Worm (Caenorhabditis elegans) whole organism, midembryonic: ENCODE data around the gene srt-16.

Source experiments
- T22C8.4 ChIP-seq: fragments of 200-800 bp; sonication (Bioruptor generic); IDR thresholded peaks from 2 replicates; pipeline ENCODE4 v1.3.6; 2022; ENCODE audit warnings: missing genetic modification characterization, missing compliant biosample characterization
- cog-1 ChIP-seq: sonication (generic microtip); optimal IDR thresholded peaks from 2 replicates; lab custom pipeline; 2016; ENCODE audit warnings: missing genetic modification characterization, missing compliant biosample characterization
- flt-1 ChIP-seq: fragments of 200-800 bp; sonication (Bioruptor generic); IDR thresholded peaks from 2 replicates; pipeline ENCODE4 v1.3.6; 2022; ENCODE audit warnings: missing genetic modification characterization, missing compliant biosample characterization
- klf-2 ChIP-seq: fragments of 200-800 bp; sonication (Bioruptor generic); conservative IDR thresholded peaks from 2 replicates; pipeline ENCODE4 v1.3.6; 2022; ENCODE audit warnings: missing genetic modification reagents, missing genetic modification characterization, missing compliant biosample characterization
- med-1 ChIP-seq: sonication (generic microtip); optimal IDR thresholded peaks from 2 replicates; lab custom pipeline; 2017; ENCODE audit warnings: missing genetic modification characterization, mild to moderate bottlenecking, missing compliant biosample characterization, antibody characterized with exemption, missing genetic modification reagents; ENCODE audit not compliant: insufficient read depth
- ref-1 ChIP-seq: fragments of 200-800 bp; sonication (Bioruptor generic); conservative IDR thresholded peaks from 2 replicates; pipeline ENCODE4 v1.3.6; 2022; ENCODE audit warnings: missing genetic modification reagents, missing genetic modification characterization, missing compliant biosample characterization
- tab-1 ChIP-seq: fragments of 200-800 bp; sonication (Bioruptor generic); IDR thresholded peaks from 2 replicates; pipeline ENCODE4 v1.3.6; 2022; ENCODE audit warnings: missing genetic modification characterization, missing compliant biosample characterization
- ztf-23 ChIP-seq: fragments of 200-800 bp; sonication (Bioruptor generic); IDR thresholded peaks from 2 replicates; pipeline ENCODE4 v1.3.6; 2022; ENCODE audit warnings: missing genetic modification reagents, missing genetic modification characterization, missing compliant biosample characterization
- ztf-29 ChIP-seq: fragments of 200-800 bp; sonication (Bioruptor generic); IDR thresholded peaks from 2 replicates; pipeline ENCODE4 v1.3.6; 2022; ENCODE audit warnings: missing genetic modification reagents, missing genetic modification characterization, missing compliant biosample characterization

DNA sequence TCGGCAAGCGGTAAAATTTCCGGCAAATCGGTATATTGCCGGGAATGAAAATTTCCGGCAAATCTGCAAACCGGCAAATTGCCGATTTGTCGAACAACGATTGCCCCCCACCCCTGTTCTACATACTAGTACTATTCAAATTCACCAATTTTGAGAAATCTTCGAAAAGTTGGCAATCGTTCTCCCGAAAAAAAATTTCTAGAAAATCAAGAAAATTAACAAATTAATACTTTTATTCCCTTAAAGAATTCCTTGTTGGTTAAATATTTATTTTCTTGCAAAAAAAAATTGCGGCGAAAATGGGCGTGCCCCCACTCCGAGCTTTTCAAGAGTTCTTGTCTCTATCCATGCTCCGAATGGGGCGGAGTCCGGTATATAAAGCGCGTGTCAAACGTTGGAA, 10.1 kb downstream of the srt-16 start, which contains the start of gene C50H11.8:
- TF ChIP-seq ztf-23 (GFP tag; lab: Robert Waterston, UW) = no peak
- no peak for TF ChIP-seq T22C8.4 (GFP tag; lab: Robert Waterston, UW)
- no peak for TF ChIP-seq flt-1
- no peak for TF ChIP-seq cog-1 (tag; lab: Kevin White, UChicago)
- TF ChIP-seq med-1 (GFP tag; lab: Kevin White, UChicago) = no peak
- TF ChIP-seq ztf-29 (GFP tag; lab: Robert Waterston, UW) = no peak
- TF ChIP-seq ref-1 = no peak
- no peak for TF ChIP-seq klf-2 (GFP tag; lab: Robert Waterston, UW)
- no peak for TF ChIP-seq tab-1
